Fruit fly (Drosophila melanogaster) whole organism, adult: ENCODE data around the gene Cyp308a1.

Experiments
- CG1620 ChIP-seq: fragments of 200-800 bp; sonication (Bioruptor generic); optimal IDR thresholded peaks from 2 replicates; lab custom pipeline; 2016; ENCODE audit warnings: missing biosample characterization, missing genetic modification characterization
- CG7101 ChIP-seq: fragments of 200-800 bp; sonication (Bioruptor generic); optimal IDR thresholded peaks from 2 replicates; lab custom pipeline; 2018; ENCODE audit warnings: missing biosample characterization, mild to moderate bottlenecking, missing genetic modification characterization, moderate library complexity
- Clk ChIP-seq: fragments of 200-800 bp; sonication (Bioruptor generic); optimal IDR thresholded peaks from 2 replicates; lab custom pipeline; 2017; ENCODE audit warnings: missing biosample characterization, missing genetic modification characterization
- Crg-1 ChIP-seq: fragments of 200-800 bp; sonication (Bioruptor generic); optimal IDR thresholded peaks from 2 replicates; lab custom pipeline; 2016; ENCODE audit warnings: missing biosample characterization, missing genetic modification characterization
- Hr96 ChIP-seq: fragments of 200-800 bp; sonication (Bioruptor generic); optimal IDR thresholded peaks from 2 replicates; lab custom pipeline; 2016; ENCODE audit warnings: missing biosample characterization, missing genetic modification characterization
- cic ChIP-seq: fragments of 200-800 bp; sonication (Bioruptor generic); optimal IDR thresholded peaks from 2 replicates; lab custom pipeline; 2017; ENCODE audit warnings: missing biosample characterization, mild to moderate bottlenecking, missing genetic modification characterization, moderate library complexity
- kay ChIP-seq: fragments of 200-800 bp; sonication (Bioruptor generic); peaks from one replicate; lab custom pipeline; 2016; ENCODE audit warnings: missing biosample characterization, missing genetic modification characterization, borderline replicate concordance
- ovo ChIP-seq: fragments of 200-800 bp; sonication (Bioruptor generic); optimal IDR thresholded peaks from 2 replicates; lab custom pipeline; 2016; ENCODE audit warnings: missing biosample characterization, missing genetic modification characterization
- tj ChIP-seq: fragments of 200-800 bp; sonication (Bioruptor generic); optimal IDR thresholded peaks from 3 replicates; lab custom pipeline; 2017; ENCODE audit warnings: missing biosample characterization, mild to moderate bottlenecking, missing genetic modification characterization, moderate library complexity
- toe ChIP-seq: fragments of 200-800 bp; sonication (Bioruptor generic); optimal IDR thresholded peaks from 2 replicates; lab custom pipeline; 2016; ENCODE audit warnings: missing biosample characterization, missing genetic modification characterization

- TF ChIP-seq toe (GFP tag; lab: Kevin White, UChicago) (no peak), kay (GFP tag; lab: Kevin White, UChicago) (no peak), cic (no peak), tj (GFP tag; lab: Kevin White, UChicago) (no peak), ovo (no peak), Hr96 (no peak), Clk (GFP tag; lab: Kevin White, UChicago) (no peak), CG7101 (no peak), Crg-1 (GFP tag; lab: Kevin White, UChicago) (no peak), CG1620 (GFP tag; lab: Kevin White, UChicago) (no peak)
Observed at dm6 chrX:18676756-18677155, 32.9 kb upstream of the Cyp308a1 start.
